Fruit fly (Drosophila melanogaster) whole organism, embryonic: ENCODE data around the gene ClC-a.

Source experiments
- Abd-B ChIP-seq: fragments of 200-800 bp; sonication (Bioruptor generic); optimal IDR thresholded peaks from 2 replicates; lab custom pipeline; 2018; ENCODE audit warnings: missing biosample characterization, mild to moderate bottlenecking, missing genetic modification characterization, moderate library complexity
- Adf1 ChIP-seq: fragments of 200-800 bp; sonication (Bioruptor generic); IDR thresholded peaks from 2 replicates; pipeline ENCODE4 v1.3.6; 2022; ENCODE audit warnings: missing biosample characterization, missing genetic modification characterization
- Atf6 ChIP-seq: fragments of 200-800 bp; sonication (Bioruptor generic); IDR thresholded peaks from 2 replicates; pipeline ENCODE4 v1.3.6; 2022; ENCODE audit warnings: missing biosample characterization, missing genetic modification characterization
- B-H1 ChIP-seq: fragments of 200-800 bp; sonication (Bioruptor generic); IDR thresholded peaks from 3 replicates; pipeline ENCODE4 v1.3.6; 2022; ENCODE audit warnings: missing biosample characterization, missing genetic modification characterization
- CG1024 ChIP-seq: fragments of 200-800 bp; sonication (Bioruptor generic); IDR thresholded peaks from 2 replicates; pipeline ENCODE4 v1.3.6; 2022; ENCODE audit warnings: missing biosample characterization, missing genetic modification characterization
- CG11093 ChIP-seq: fragments of 200-800 bp; sonication (Bioruptor generic); IDR thresholded peaks from 3 replicates; pipeline ENCODE4 v1.3.6; 2022; ENCODE audit warnings: missing biosample characterization, missing genetic modification characterization
- CG11723 ChIP-seq: fragments of 200-800 bp; sonication (Bioruptor generic); optimal IDR thresholded peaks from 2 replicates; lab custom pipeline; 2017; ENCODE audit warnings: missing biosample characterization, mild to moderate bottlenecking, missing genetic modification characterization
- CG12104 ChIP-seq: fragments of 200-800 bp; sonication (Bioruptor generic); optimal IDR thresholded peaks from 3 replicates; lab custom pipeline; 2016; ENCODE audit warnings: missing biosample characterization, missing genetic modification characterization
- CG13894 ChIP-seq: fragments of 200-800 bp; sonication (Bioruptor generic); optimal IDR thresholded peaks from 3 replicates; lab custom pipeline; 2018; ENCODE audit warnings: missing biosample characterization, mild to moderate bottlenecking, missing genetic modification characterization, moderate library complexity
- CG16815 ChIP-seq: fragments of 200-800 bp; sonication (Bioruptor generic); optimal IDR thresholded peaks from 3 replicates; lab custom pipeline; 2017; ENCODE audit warnings: missing biosample characterization, mild to moderate bottlenecking, missing genetic modification characterization
- CG17612 ChIP-seq: fragments of 200-800 bp; sonication (Bioruptor generic); IDR thresholded peaks from 2 replicates; pipeline ENCODE4 v1.3.6; 2022; ENCODE audit warnings: missing biosample characterization, missing genetic modification characterization
- CG1792 ChIP-seq: fragments of 200-800 bp; sonication (Bioruptor generic); optimal IDR thresholded peaks from 2 replicates; lab custom pipeline; 2016; ENCODE audit warnings: missing biosample characterization, missing genetic modification characterization
- CG3163 ChIP-seq: fragments of 200-800 bp; sonication (Bioruptor generic); optimal IDR thresholded peaks from 3 replicates; lab custom pipeline; 2016; ENCODE audit warnings: missing biosample characterization, missing genetic modification characterization
- CG33213 ChIP-seq: fragments of 200-800 bp; sonication (Bioruptor generic); optimal IDR thresholded peaks from 3 replicates; lab custom pipeline; 2016; ENCODE audit warnings: missing biosample characterization, missing genetic modification characterization
- CG3726 ChIP-seq: fragments of 200-800 bp; sonication (Bioruptor generic); IDR thresholded peaks from 3 replicates; pipeline ENCODE4, ENCODE4 v1.3.6; 2022; ENCODE audit warnings: missing biosample characterization, missing genetic modification characterization
- CG3995 ChIP-seq: fragments of 200-800 bp; sonication (Bioruptor generic); optimal IDR thresholded peaks from 3 replicates; lab custom pipeline; 2016; ENCODE audit warnings: missing biosample characterization, missing genetic modification characterization
- CG5953 ChIP-seq: fragments of 200-800 bp; sonication (Bioruptor generic); IDR thresholded peaks from 2 replicates; pipeline ENCODE4 v1.3.6; 2022; ENCODE audit warnings: missing biosample characterization, missing genetic modification characterization
- CG7357 ChIP-seq: fragments of 200-800 bp; sonication (Bioruptor generic); IDR thresholded peaks from 3 replicates; pipeline ENCODE4 v1.3.6; 2022; ENCODE audit warnings: missing biosample characterization, missing genetic modification characterization
- CG8478 ChIP-seq: fragments of >200 bp; optimal IDR thresholded peaks from 2 replicates; lab custom pipeline; 2018
- CG9817 ChIP-seq: fragments of 200-800 bp; sonication (Bioruptor generic); optimal IDR thresholded peaks from 2 replicates; lab custom pipeline; 2018; ENCODE audit warnings: missing biosample characterization, mild to moderate bottlenecking, missing genetic modification characterization, moderate library complexity
- CHES-1-like ChIP-seq: fragments of 200-800 bp; sonication (Bioruptor generic); optimal IDR thresholded peaks from 2 replicates; lab custom pipeline; 2016; ENCODE audit warnings: missing biosample characterization, missing genetic modification characterization
- CTCF ChIP-seq: fragments of 200-800 bp; sonication (Bioruptor generic); optimal IDR thresholded peaks from 2 replicates; lab custom pipeline; 2017; ENCODE audit warnings: missing biosample characterization, mild to moderate bottlenecking, missing genetic modification characterization, moderate library complexity
- CoRest ChIP-seq: fragments of 200-800 bp; sonication (Bioruptor generic); optimal IDR thresholded peaks from 3 replicates; lab custom pipeline; 2018; ENCODE audit warnings: missing biosample characterization, mild to moderate bottlenecking, missing genetic modification characterization, moderate library complexity
- Dll ChIP-seq: fragments of 200-800 bp; sonication (Bioruptor generic); IDR thresholded peaks from 4 replicates; pipeline ENCODE4 v1.3.6; 2022; ENCODE audit warnings: missing biosample characterization, missing genetic modification characterization; ENCODE audit not compliant: partially characterized antibody
- Doc3 ChIP-seq: fragments of 200-800 bp; sonication (Bioruptor generic); IDR thresholded peaks from 3 replicates; pipeline ENCODE4 v1.3.6; 2022; ENCODE audit warnings: missing biosample characterization, missing genetic modification characterization; ENCODE audit not compliant: partially characterized antibody
- Gsc ChIP-seq: fragments of 200-800 bp; sonication (Bioruptor generic); IDR thresholded peaks from 2 replicates; pipeline ENCODE4 v1.3.6; 2022; ENCODE audit warnings: missing biosample characterization, missing genetic modification characterization
- Hr3 ChIP-seq: fragments of 200-800 bp; sonication (Bioruptor generic); optimal IDR thresholded peaks from 3 replicates; lab custom pipeline; 2016; ENCODE audit warnings: missing biosample characterization, missing genetic modification characterization
- MESR4 ChIP-seq: fragments of 200-800 bp; sonication (Bioruptor generic); optimal IDR thresholded peaks from 2 replicates; lab custom pipeline; 2018; ENCODE audit warnings: missing biosample characterization, mild to moderate bottlenecking, missing genetic modification characterization, moderate library complexity
- NC2β ChIP-seq: fragments of 200-800 bp; sonication (Bioruptor generic); optimal IDR thresholded peaks from 2 replicates; lab custom pipeline; 2016; ENCODE audit warnings: missing biosample characterization, missing genetic modification characterization
- Rx ChIP-seq: fragments of 200-800 bp; sonication (Bioruptor generic); IDR thresholded peaks from 2 replicates; pipeline ENCODE4 v1.3.6; 2022; ENCODE audit warnings: missing biosample characterization, missing genetic modification characterization
- Six4 ChIP-seq: fragments of 200-800 bp; sonication (Bioruptor generic); optimal IDR thresholded peaks from 2 replicates; lab custom pipeline; 2016; ENCODE audit warnings: missing biosample characterization, missing genetic modification characterization
- Sox100B ChIP-seq: fragments of 200-800 bp; sonication (Bioruptor generic); optimal IDR thresholded peaks from 3 replicates; lab custom pipeline; 2018; ENCODE audit warnings: missing biosample characterization, mild to moderate bottlenecking, missing genetic modification characterization
- Usf ChIP-seq: fragments of 200-800 bp; sonication (Bioruptor generic); optimal IDR thresholded peaks from 2 replicates; lab custom pipeline; 2017; ENCODE audit warnings: missing genotype, missing biosample characterization, missing genetic modification characterization
- Vsx1 ChIP-seq: fragments of 200-800 bp; sonication (Bioruptor generic); optimal IDR thresholded peaks from 2 replicates; lab custom pipeline; 2017; ENCODE audit warnings: missing biosample characterization, mild to moderate bottlenecking, missing genetic modification characterization, missing genetic modification reagents
- ato ChIP-seq: fragments of 200-800 bp; sonication (Bioruptor generic); IDR thresholded peaks from 2 replicates; pipeline ENCODE4 v1.3.6; 2022; ENCODE audit warnings: missing biosample characterization, missing genetic modification characterization; ENCODE audit not compliant: partially characterized antibody
- bigmax ChIP-seq: fragments of 200-800 bp; sonication (Bioruptor generic); optimal IDR thresholded peaks from 2 replicates; lab custom pipeline; 2018; ENCODE audit warnings: missing biosample characterization, mild to moderate bottlenecking, missing genetic modification characterization
- chinmo ChIP-seq: fragments of 200-800 bp; sonication (Bioruptor generic); IDR thresholded peaks from 4 replicates; pipeline ENCODE4 v1.3.6; 2022; ENCODE audit warnings: missing biosample characterization, missing genetic modification characterization; ENCODE audit not compliant: partially characterized antibody
- dmrt99B ChIP-seq: fragments of 200-800 bp; sonication (Bioruptor generic); optimal IDR thresholded peaks from 2 replicates; lab custom pipeline; 2018; ENCODE audit warnings: missing biosample characterization, mild to moderate bottlenecking, missing genetic modification characterization, moderate library complexity
- fru ChIP-seq: fragments of >200 bp; optimal IDR thresholded peaks from 2 replicates; lab custom pipeline; 2017
- gcm2 ChIP-seq: fragments of 200-800 bp; sonication (Bioruptor generic); optimal IDR thresholded peaks from 2 replicates; lab custom pipeline; 2016; ENCODE audit warnings: missing biosample characterization, missing genetic modification characterization
- kah ChIP-seq: fragments of 200-800 bp; sonication (Bioruptor generic); optimal IDR thresholded peaks from 2 replicates; lab custom pipeline; 2018; ENCODE audit warnings: missing biosample characterization, mild to moderate bottlenecking, missing genetic modification characterization
- luna ChIP-seq: fragments of 200-800 bp; sonication (Bioruptor generic); optimal IDR thresholded peaks from 2 replicates; lab custom pipeline; 2016; ENCODE audit warnings: missing biosample characterization, missing genetic modification characterization
- mam ChIP-seq: fragments of 200-800 bp; sonication (Bioruptor generic); optimal IDR thresholded peaks from 3 replicates; lab custom pipeline; 2016; ENCODE audit warnings: missing biosample characterization, missing genetic modification characterization
- nerfin-1 ChIP-seq: fragments of 200-800 bp; sonication (Bioruptor generic); optimal IDR thresholded peaks from 3 replicates; lab custom pipeline; 2019; ENCODE audit warnings: missing biosample characterization, mild to moderate bottlenecking, missing genetic modification characterization, moderate library complexity
- odd ChIP-seq: fragments of 200-800 bp; sonication (Bioruptor generic); optimal IDR thresholded peaks from 2 replicates; lab custom pipeline; 2017; ENCODE audit warnings: missing biosample characterization, mild to moderate bottlenecking, missing genetic modification characterization
- org-1 ChIP-seq: fragments of 200-800 bp; sonication (Bioruptor generic); optimal IDR thresholded peaks from 2 replicates; lab custom pipeline; 2017; ENCODE audit warnings: missing biosample characterization, missing genetic modification characterization
- so ChIP-seq: fragments of 200-800 bp; sonication (Bioruptor generic); IDR thresholded peaks from 3 replicates; pipeline ENCODE4 v1.3.6; 2022; ENCODE audit warnings: missing biosample characterization, missing genetic modification characterization
- sqz ChIP-seq: fragments of 200-800 bp; sonication (Bioruptor generic); optimal IDR thresholded peaks from 3 replicates; lab custom pipeline; 2018; ENCODE audit warnings: missing biosample characterization, mild to moderate bottlenecking, missing genetic modification characterization
- tup ChIP-seq: fragments of 200-800 bp; sonication (Bioruptor generic); optimal IDR thresholded peaks from 2 replicates; lab custom pipeline; 2016; ENCODE audit warnings: missing biosample characterization, mild to moderate bottlenecking, missing genetic modification characterization, moderate library complexity
- zf30C ChIP-seq: fragments of 200-800 bp; sonication (Bioruptor generic); optimal IDR thresholded peaks from 3 replicates; lab custom pipeline; 2018; ENCODE audit warnings: missing biosample characterization, mild to moderate bottlenecking, missing genetic modification characterization

Gene ClC-a

DNA sequence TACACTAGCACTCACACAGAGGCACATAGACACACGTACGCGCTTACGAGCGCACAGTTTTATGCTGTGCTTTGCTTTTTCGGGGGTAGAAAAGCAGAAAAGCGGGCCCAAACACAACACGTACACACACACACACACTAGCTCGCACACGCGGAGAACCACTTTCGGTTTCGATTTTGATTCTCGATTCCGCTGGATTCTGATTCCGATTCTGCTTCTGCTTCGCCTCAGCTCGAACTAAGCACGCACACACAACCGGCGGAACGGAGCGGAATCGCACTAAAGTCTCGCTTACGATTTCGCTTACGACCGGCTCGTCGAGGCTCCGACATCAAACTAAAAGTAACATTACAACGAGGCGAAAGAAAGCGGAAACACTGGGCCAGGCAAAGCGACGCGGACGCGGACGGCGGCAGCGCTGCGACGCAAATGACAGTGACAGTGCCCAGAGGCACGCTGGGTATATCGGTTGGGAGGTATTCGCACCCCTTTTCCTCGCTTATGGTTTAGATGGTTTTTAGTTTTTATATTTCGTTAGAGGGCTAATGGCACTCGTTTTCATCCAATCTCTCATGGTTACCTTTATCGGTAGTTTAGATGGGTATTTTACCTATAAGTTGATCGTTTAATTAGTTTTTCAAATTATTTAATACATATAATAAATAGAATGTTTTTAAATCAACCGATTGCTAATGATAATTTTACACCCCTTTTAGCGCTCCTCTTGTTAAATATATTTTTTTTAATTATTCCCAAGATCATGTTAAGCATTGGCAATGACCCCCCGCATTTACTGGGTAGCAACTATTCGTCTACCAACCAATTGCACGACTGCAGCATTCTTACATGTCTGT lies 34.8 kb downstream of the ClC-a start (continued):
- TF ChIP-seq Gsc (GFP tag; lab: Robert Waterston, UW) = peak; percentile 33; the same call in 1 of the 2 replicates
- TF ChIP-seq CTCF (GFP tag; lab: Kevin White, UChicago) = no peak
- TF ChIP-seq Six4 = peak; percentile 61
- TF ChIP-seq Hr3 (GFP tag; lab: Kevin White, UChicago) = peak; percentile 78
- no peak for TF ChIP-seq Vsx1 (GFP tag; lab: Kevin White, UChicago)
- peak; percentile 28 for TF ChIP-seq bigmax (GFP tag; lab: Kevin White, UChicago)
- no peak for TF ChIP-seq Doc3 (GFP tag; lab: Robert Waterston, UW)
- peak; percentile 90 for TF ChIP-seq Sox100B (GFP tag; lab: Kevin White, UChicago)
- TF ChIP-seq CHES-1-like (GFP tag; lab: Kevin White, UChicago) = peak; percentile 45
- peak; percentile 39 for TF ChIP-seq CG9817 (tag; lab: Kevin White, UChicago)
- no peak for TF ChIP-seq CG3995 (GFP tag; lab: Kevin White, UChicago)
- TF ChIP-seq CG16815 (GFP tag; lab: Kevin White, UChicago) = peak; percentile 82
- peak; percentile 51; the same call in 1 of the 2 replicates for TF ChIP-seq CG5953 (GFP tag; lab: Robert Waterston, UW)
- peak; percentile 21 for TF ChIP-seq CG1792 (GFP tag; lab: Kevin White, UChicago)
- TF ChIP-seq B-H1 (GFP tag; lab: Robert Waterston, UW) = no peak; the same call in 1 of the 3 replicates
- peak; percentile 14 for TF ChIP-seq MESR4
- no peak for TF ChIP-seq tup (GFP tag; lab: Kevin White, UChicago)
- TF ChIP-seq CG13894 (tag; lab: Kevin White, UChicago) = peak; percentile 81
- peak; percentile 76 for TF ChIP-seq odd (GFP tag; lab: Kevin White, UChicago)
- no peak; the same call in 1 of the 2 replicates for TF ChIP-seq CG1024 (GFP tag; lab: Robert Waterston, UW)
- peak; percentile 94 for TF ChIP-seq chinmo
- TF ChIP-seq CG12104 (GFP tag; lab: Kevin White, UChicago) = peak; percentile 83
- TF ChIP-seq sqz (GFP tag; lab: Kevin White, UChicago) = peak; percentile 4
- no peak for TF ChIP-seq Rx (GFP tag; lab: Robert Waterston, UW)
- peak; percentile 35 for TF ChIP-seq org-1 (GFP tag; lab: Kevin White, UChicago)
- TF ChIP-seq NC2β (GFP tag; lab: Kevin White, UChicago) = peak; percentile 59
- peak; percentile 65 for TF ChIP-seq CG3163 (GFP tag; lab: Kevin White, UChicago)
- peak; percentile 22 for TF ChIP-seq luna (GFP tag; lab: Kevin White, UChicago)
- TF ChIP-seq kah (GFP tag; lab: Kevin White, UChicago) = peak; percentile 71
- TF ChIP-seq CG8478 (lab: Kevin White, UChicago) = peak; percentile 4
- no peak for TF ChIP-seq CG3726 (GFP tag; lab: Robert Waterston, UW)
- peak; percentile 33; the same call in 1 of the 4 replicates for TF ChIP-seq Dll
- TF ChIP-seq zf30C (GFP tag; lab: Kevin White, UChicago) = peak; percentile 52
- peak; percentile 59; the same call in 1 of the 2 replicates for TF ChIP-seq ato (GFP tag; lab: Robert Waterston, UW)
- TF ChIP-seq nerfin-1 = peak; percentile 61
- TF ChIP-seq dmrt99B (tag; lab: Kevin White, UChicago) = peak; percentile 65
- TF ChIP-seq Adf1 (GFP tag; lab: Robert Waterston, UW) = peak; percentile 96
- peak; percentile 58 for TF ChIP-seq Abd-B
- TF ChIP-seq Usf (GFP tag; lab: Kevin White, UChicago) = peak; percentile 66
- no peak for TF ChIP-seq fru
- no peak; the same call in 1 of the 2 replicates for TF ChIP-seq Atf6 (GFP tag; lab: Robert Waterston, UW)
- TF ChIP-seq CG11093 (GFP tag; lab: Robert Waterston, UW) = peak; percentile 45; the same call in 1 of the 3 replicates
- peak; percentile 49 for TF ChIP-seq gcm2 (GFP tag; lab: Kevin White, UChicago)
- TF ChIP-seq CG11723 = peak; percentile 65
- TF ChIP-seq CG33213 (GFP tag; lab: Kevin White, UChicago) = peak; percentile 58
- TF ChIP-seq CoRest = peak; percentile 84
- no peak for TF ChIP-seq CG17612
- peak; percentile 52; the same call in 1 of the 3 replicates for TF ChIP-seq CG7357
- TF ChIP-seq so (GFP tag; lab: Robert Waterston, UW) = no peak
- peak; percentile 44 for TF ChIP-seq mam (GFP tag; lab: Kevin White, UChicago)
